Fruit fly (Drosophila melanogaster) whole organism: ENCODE measurements around the gene CG6763.

Experiments
- CG8478 ChIP-seq: fragments of >200 bp; optimal IDR thresholded peaks from 2 replicates; lab custom pipeline; 2018; ENCODE audit warnings: inconsistent platforms
- Dll ChIP-seq: fragments of >200 bp; optimal IDR thresholded peaks from 2 replicates; lab custom pipeline; 2017
- EcR ChIP-seq, 2 experiments: fragments of >200 bp; optimal IDR thresholded peaks; 2 replicates each; lab custom pipeline; 2017; ENCODE audit warnings: missing biosample characterization in 2 of 2, missing genetic modification characterization in 2 of 2, missing genetic modification reagents in 2 of 2
- pan ChIP-seq: fragments of >200 bp; optimal IDR thresholded peaks from 2 replicates; lab custom pipeline; 2017
- psq ChIP-seq: fragments of >200 bp; optimal IDR thresholded peaks from 2 replicates; lab custom pipeline; 2017
- usp ChIP-seq: fragments of >200 bp; optimal IDR thresholded peaks from 2 replicates; lab custom pipeline; 2017; ENCODE audit warnings: missing biosample characterization, missing genetic modification characterization, mixed read lengths

- no peak for TF ChIP-seq pan (lab: Kevin White, UChicago)
- no peak for TF ChIP-seq Dll (lab: Kevin White, UChicago)
- TF ChIP-seq CG8478 (lab: Kevin White, UChicago), result no peak
- TF ChIP-seq usp (GFP tag; lab: Kevin White, UChicago), result no peak
- TF ChIP-seq psq (lab: Kevin White, UChicago), result no peak
- TF ChIP-seq EcR (GFP tag; optimal IDR thresholded peaks at IDR 0.05; lab: Kevin White, UChicago), result no peak
Measured at dm6 chr3R:23309690-23310089, 25.9 kb downstream of the CG6763 start.
